Worm (Caenorhabditis elegans): Measurements from ENCODE around the gene F59C12.4.

- TF ChIP-seq T23F11.4 (GFP tag; optimal IDR thresholded peaks at IDR 0.05) (no peak), ceh-34 (tag; optimal IDR thresholded peaks at IDR 0.05) (no peak), fkh-10 (GFP tag; optimal IDR thresholded peaks at IDR 0.05) (no peak), nfya-1 (tag; optimal IDR thresholded peaks at IDR 0.05) (no peak), pros-1 (tag; optimal IDR thresholded peaks at IDR 0.05) (no peak), unc-55 (GFP tag; optimal IDR thresholded peaks at IDR 0.05) (no peak), fax-1 (tag; optimal IDR thresholded peaks at IDR 0.05) (no peak), rnt-1 (tag; optimal IDR thresholded peaks at IDR 0.05) (no peak), elt-4 (tag; optimal IDR thresholded peaks at IDR 0.05) (no peak), hlh-30 (tag; optimal IDR thresholded peaks at IDR 0.05; ENCODE audit: insufficient read depth) (no peak)
Observed at ce11 chrX:16623269-16623668, 20.8 kb upstream of the F59C12.4 start.
